Worm (Caenorhabditis elegans): ENCODE results near the gene ifb-1.

Gene ifb-1

ce11 chrII:5818298-5818697 is 52.9 kb downstream of the ifb-1 start, which contains the start of gene ZK1248.4:
ZK1248.4 (plus strand) TSS chrII:5818598.
- TF ChIP-seq him-1 (tag; optimal IDR thresholded peaks at IDR 0.05) (no peak), W03F9.2 (tag; optimal IDR thresholded peaks at IDR 0.05) (no peak), dao-5 (tag; optimal IDR thresholded peaks at IDR 0.05) (no peak)

- no peak for TF ChIP-seq dao-5 (tag; optimal IDR thresholded peaks at IDR 0.05)
- TF ChIP-seq him-1 (tag; optimal IDR thresholded peaks at IDR 0.05) = no peak
- TF ChIP-seq W03F9.2 (tag; optimal IDR thresholded peaks at IDR 0.05) = peak; percentile 61
These were observed 54.2 kb downstream of the ifb-1 start for ce11 chrII:5819655-5820054.

- no peak for TF ChIP-seq him-1 (tag; optimal IDR thresholded peaks at IDR 0.05)
- TF ChIP-seq W03F9.2 (tag; optimal IDR thresholded peaks at IDR 0.05) = no peak
- TF ChIP-seq dao-5 (tag; optimal IDR thresholded peaks at IDR 0.05) = no peak
These were observed 54.9 kb downstream of the ifb-1 start, which contains the start of gene ehs-1 for ce11 chrII:5820282-5820762. ehs-1 (plus strand) TSS chrII:5820712.

All from whole organism, L4/young adult.